Worm (Caenorhabditis elegans): ENCODE data around the gene clh-2.

DNA sequence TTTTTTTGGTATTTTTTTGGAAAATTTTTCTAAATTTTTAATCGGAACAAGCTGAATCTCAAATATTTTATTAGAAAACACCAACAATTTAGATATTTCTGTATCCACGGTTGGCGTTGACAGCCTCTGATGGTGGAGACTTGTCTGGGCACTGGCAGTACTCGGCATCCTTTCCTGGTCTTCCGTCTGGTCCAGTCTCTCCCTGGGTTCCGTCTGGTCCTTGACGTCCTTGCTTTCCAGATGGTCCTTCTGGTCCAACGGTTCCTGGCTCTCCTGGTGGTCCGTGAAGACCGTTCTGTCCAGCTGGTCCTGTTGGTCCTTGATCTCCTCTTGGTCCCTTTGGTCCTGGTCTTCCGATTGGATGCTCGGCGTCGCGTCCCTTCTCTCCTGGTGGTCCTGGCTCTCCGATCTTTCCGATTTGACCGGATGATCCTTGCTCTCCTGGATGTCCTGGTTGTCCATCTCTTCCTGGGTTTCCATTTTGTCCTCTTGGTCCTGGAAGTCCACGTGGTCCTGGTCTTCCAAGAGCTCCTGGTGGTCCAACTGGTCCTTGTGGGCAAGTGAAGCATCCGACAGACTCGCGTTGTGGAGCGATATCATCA, 15.0 kb upstream of the clh-2 start:
- no peak for TF ChIP-seq pha-4 (tag; optimal IDR thresholded peaks at IDR 0.05)
- TF ChIP-seq npax-4 (tag; optimal IDR thresholded peaks at IDR 0.05) = no peak
- TF ChIP-seq F13H6.1 (tag; optimal IDR thresholded peaks at IDR 0.05) = no peak
- TF ChIP-seq unc-55 (GFP tag; optimal IDR thresholded peaks at IDR 0.05) = no peak
- no peak for TF ChIP-seq tbx-7 (tag; optimal IDR thresholded peaks at IDR 0.05)
- TF ChIP-seq dmd-4 (tag; optimal IDR thresholded peaks at IDR 0.05; ENCODE audit: borderline replicate concordance) = no peak
- no peak for TF ChIP-seq ceh-31 (tag; optimal IDR thresholded peaks at IDR 0.05)
- TF ChIP-seq rnt-1 (tag; optimal IDR thresholded peaks at IDR 0.05) = no peak
- no peak for TF ChIP-seq hlh-13 (GFP tag; optimal IDR thresholded peaks at IDR 0.05)
- no peak for TF ChIP-seq fkh-10 (GFP tag; optimal IDR thresholded peaks at IDR 0.05)
- TF ChIP-seq ets-4 (tag; optimal IDR thresholded peaks at IDR 0.05) = no peak
- no peak for TF ChIP-seq zip-5 (tag; optimal IDR thresholded peaks at IDR 0.05)
- TF ChIP-seq pqm-1 (tag; optimal IDR thresholded peaks at IDR 0.05) = no peak

All from whole organism, late embryonic.